Fruit fly (Drosophila melanogaster) whole organism, embryonic: Measurements from ENCODE around the gene ppk24.
A peak's percentile ranks its signal among the peaks of the same experiment; 100 is the strongest.

Source experiments
- Atf-2 ChIP-seq: fragments of 200-800 bp; sonication (Bioruptor generic); optimal IDR thresholded peaks from 2 replicates; lab custom pipeline; 2016; ENCODE audit warnings: missing biosample characterization, missing genetic modification characterization
- BtbVII ChIP-seq: fragments of 200-800 bp; sonication (Bioruptor generic); optimal IDR thresholded peaks from 3 replicates; lab custom pipeline; 2017; ENCODE audit warnings: missing biosample characterization, mild to moderate bottlenecking, missing genetic modification characterization
- Bteb2 ChIP-seq: fragments of 200-800 bp; sonication (Bioruptor generic); optimal IDR thresholded peaks from 2 replicates; lab custom pipeline; 2016; ENCODE audit warnings: missing biosample characterization, missing genetic modification characterization
- CG12155 ChIP-seq: fragments of 200-800 bp; sonication (Bioruptor generic); optimal IDR thresholded peaks from 3 replicates; lab custom pipeline; 2016; ENCODE audit warnings: missing biosample characterization, missing genetic modification characterization
- CG12391 ChIP-seq: fragments of 200-800 bp; sonication (Bioruptor generic); optimal IDR thresholded peaks from 3 replicates; lab custom pipeline; 2018; ENCODE audit warnings: missing biosample characterization, mild to moderate bottlenecking, missing genetic modification characterization, moderate library complexity
- CG12769 ChIP-seq: fragments of 200-800 bp; sonication (Bioruptor generic); optimal IDR thresholded peaks from 2 replicates; lab custom pipeline; 2019; ENCODE audit warnings: missing biosample characterization, mild to moderate bottlenecking, missing genetic modification characterization, moderate library complexity
- CG15479 ChIP-seq: fragments of 200-800 bp; sonication (Bioruptor generic); optimal IDR thresholded peaks from 3 replicates; lab custom pipeline; 2019; ENCODE audit warnings: missing biosample characterization, mild to moderate bottlenecking, missing genetic modification characterization, moderate library complexity
- CG15601 ChIP-seq: fragments of 200-800 bp; sonication (Bioruptor generic); optimal IDR thresholded peaks from 3 replicates; lab custom pipeline; 2019; ENCODE audit warnings: missing biosample characterization, mild to moderate bottlenecking, missing genetic modification characterization, moderate library complexity
- CG1792 ChIP-seq: fragments of 200-800 bp; sonication (Bioruptor generic); optimal IDR thresholded peaks from 2 replicates; lab custom pipeline; 2016; ENCODE audit warnings: missing biosample characterization, missing genetic modification characterization
- CG2116 ChIP-seq: fragments of 200-800 bp; sonication (Bioruptor generic); optimal IDR thresholded peaks from 3 replicates; lab custom pipeline; 2018; ENCODE audit warnings: missing biosample characterization, mild to moderate bottlenecking, missing genetic modification characterization
- CG2678 ChIP-seq: fragments of 200-800 bp; sonication (Bioruptor generic); optimal IDR thresholded peaks from 3 replicates; lab custom pipeline; 2019; ENCODE audit warnings: missing biosample characterization, mild to moderate bottlenecking, missing genetic modification characterization, moderate library complexity
- CG30020 ChIP-seq: fragments of 200-800 bp; optimal IDR thresholded peaks from 2 replicates; lab custom pipeline; 2019; ENCODE audit warnings: missing biosample characterization, mild to moderate bottlenecking, missing genetic modification characterization, moderate library complexity
- CG3281 ChIP-seq: fragments of 200-800 bp; sonication (Bioruptor generic); optimal IDR thresholded peaks from 3 replicates; lab custom pipeline; 2017; ENCODE audit warnings: missing biosample characterization, mild to moderate bottlenecking, missing genetic modification characterization
- CG4730 ChIP-seq: fragments of 200-800 bp; sonication (Bioruptor generic); IDR thresholded peaks from 2 replicates; pipeline ENCODE4 v1.3.6; 2022; ENCODE audit warnings: missing biosample characterization, missing genetic modification characterization
- CG6854 ChIP-seq: fragments of 200-800 bp; sonication (Bioruptor generic); optimal IDR thresholded peaks from 3 replicates; lab custom pipeline; 2017; ENCODE audit warnings: missing biosample characterization, mild to moderate bottlenecking, missing genetic modification characterization
- CG7987 ChIP-seq: fragments of 200-800 bp; sonication (Bioruptor generic); optimal IDR thresholded peaks from 2 replicates; lab custom pipeline; 2018; ENCODE audit warnings: missing biosample characterization, mild to moderate bottlenecking, missing genetic modification characterization, moderate library complexity
- CG8359 ChIP-seq: fragments of 200-800 bp; sonication (Bioruptor generic); optimal IDR thresholded peaks from 2 replicates; lab custom pipeline; 2017; ENCODE audit warnings: missing biosample characterization, mild to moderate bottlenecking, missing genetic modification characterization, borderline replicate concordance
- CG8924 ChIP-seq: fragments of 200-800 bp; optimal IDR thresholded peaks from 3 replicates; lab custom pipeline; 2019; ENCODE audit warnings: missing biosample characterization, mild to moderate bottlenecking, missing genetic modification characterization, moderate library complexity
- CoRest ChIP-seq: fragments of 200-800 bp; sonication (Bioruptor generic); optimal IDR thresholded peaks from 3 replicates; lab custom pipeline; 2018; ENCODE audit warnings: missing biosample characterization, mild to moderate bottlenecking, missing genetic modification characterization, moderate library complexity
- D ChIP-seq, 2 experiments: fragments of 200-800 bp in 1 of 2; fragments of >200 bp in 1 of 2; sonication (Bioruptor generic) in 1 of 2; optimal IDR thresholded peaks; 2 replicates in 1 of 2; 3 replicates in 1 of 2; lab custom pipeline; 2017; ENCODE audit warnings: mild to moderate bottlenecking in 1 of 2, missing biosample characterization in 1 of 2, missing genetic modification characterization in 1 of 2, missing genetic modification reagents in 1 of 2
- Dll ChIP-seq: fragments of 200-800 bp; sonication (Bioruptor generic); IDR thresholded peaks from 4 replicates; pipeline ENCODE4 v1.3.6; 2022; ENCODE audit warnings: missing biosample characterization, missing genetic modification characterization; ENCODE audit not compliant: partially characterized antibody
- Doc2 ChIP-seq: fragments of 200-800 bp; sonication (Bioruptor generic); IDR thresholded peaks from 2 replicates; pipeline ENCODE4 v1.3.6; 2022; ENCODE audit warnings: missing biosample characterization, missing genetic modification characterization
- Drgx ChIP-seq: fragments of 200-800 bp; sonication (Bioruptor generic); IDR thresholded peaks from 2 replicates; pipeline ENCODE4 v1.3.6; 2022; ENCODE audit warnings: missing biosample characterization, missing genetic modification characterization
- H15 ChIP-seq: fragments of 200-800 bp; sonication (Bioruptor generic); IDR thresholded peaks from 3 replicates; pipeline ENCODE4 v1.3.6; 2022; ENCODE audit warnings: missing biosample characterization, missing genetic modification characterization
- Hey ChIP-seq: fragments of 200-800 bp; sonication (Bioruptor generic); optimal IDR thresholded peaks from 3 replicates; lab custom pipeline; 2018; ENCODE audit warnings: missing biosample characterization, mild to moderate bottlenecking, missing genetic modification characterization
- Hr51 ChIP-seq, 2 experiments: fragments of 200-800 bp; sonication (Bioruptor generic); optimal IDR thresholded peaks; 2 replicates in 1 of 2; 3 replicates in 1 of 2; lab custom pipeline; 2016 to 2018; ENCODE audit warnings: missing biosample characterization in 2 of 2, missing genetic modification characterization in 2 of 2, mild to moderate bottlenecking in 1 of 2, moderate library complexity in 1 of 2
- Med ChIP-seq: fragments of 200-800 bp; sonication (Bioruptor generic); peaks from one replicate; lab custom pipeline; 2016; ENCODE audit warnings: missing biosample characterization, missing genetic modification characterization, mild to moderate bottlenecking, inconsistent platforms, moderate library complexity
- Nf-YB ChIP-seq: fragments of 200-800 bp; sonication (Bioruptor generic); optimal IDR thresholded peaks from 3 replicates; lab custom pipeline; 2019; ENCODE audit warnings: missing biosample characterization, mild to moderate bottlenecking, missing genetic modification characterization, moderate library complexity
- Sin3A ChIP-seq: fragments of >200 bp; optimal IDR thresholded peaks from 2 replicates; lab custom pipeline; 2018
- Sox100B ChIP-seq: fragments of 200-800 bp; sonication (Bioruptor generic); optimal IDR thresholded peaks from 3 replicates; lab custom pipeline; 2018; ENCODE audit warnings: missing biosample characterization, mild to moderate bottlenecking, missing genetic modification characterization
- bsh ChIP-seq, 2 experiments: fragments of 200-800 bp; sonication (Bioruptor generic); optimal IDR thresholded peaks; 2 replicates each; lab custom pipeline; 2017 to 2018; ENCODE audit warnings: mild to moderate bottlenecking in 2 of 2, missing biosample characterization in 2 of 2, missing genetic modification characterization in 2 of 2, moderate library complexity in 1 of 2
- cg ChIP-seq: fragments of 200-800 bp; sonication (Bioruptor generic); optimal IDR thresholded peaks from 3 replicates; lab custom pipeline; 2019; ENCODE audit warnings: missing biosample characterization, mild to moderate bottlenecking, missing genetic modification characterization, moderate library complexity
- chm ChIP-seq: fragments of 200-800 bp; sonication (Bioruptor generic); IDR thresholded peaks from 2 replicates; pipeline ENCODE4 v1.3.6; 2022; ENCODE audit warnings: missing biosample characterization, missing genetic modification characterization
- crol ChIP-seq: fragments of 200-800 bp; sonication (Bioruptor generic); IDR thresholded peaks from 2 replicates; pipeline ENCODE4 v1.3.6; 2022; ENCODE audit warnings: missing biosample characterization, missing genetic modification characterization
- cwo ChIP-seq: fragments of 200-800 bp; sonication (Bioruptor generic); optimal IDR thresholded peaks from 3 replicates; lab custom pipeline; 2017; ENCODE audit warnings: missing biosample characterization, missing genetic modification characterization, mild to moderate bottlenecking, moderate library complexity, missing genetic modification reagents
- ftz-f1 ChIP-seq: fragments of 200-800 bp; sonication (Bioruptor generic); optimal IDR thresholded peaks from 2 replicates; lab custom pipeline; 2016; ENCODE audit warnings: missing biosample characterization, missing genetic modification characterization
- gcm ChIP-seq: fragments of 200-800 bp; sonication (Bioruptor generic); optimal IDR thresholded peaks from 2 replicates; lab custom pipeline; 2019; ENCODE audit warnings: missing biosample characterization, mild to moderate bottlenecking, missing genetic modification characterization, moderate library complexity
- gsb-n ChIP-seq: fragments of 200-800 bp; sonication (Bioruptor generic); optimal IDR thresholded peaks from 3 replicates; lab custom pipeline; 2018; ENCODE audit warnings: missing biosample characterization, mild to moderate bottlenecking, missing genetic modification characterization
- nom ChIP-seq: fragments of 200-800 bp; sonication (Bioruptor generic); optimal IDR thresholded peaks from 2 replicates; lab custom pipeline; 2017; ENCODE audit warnings: missing biosample characterization, missing genetic modification characterization, mild to moderate bottlenecking, moderate library complexity, missing genetic modification reagents
- phol ChIP-seq: fragments of 200-800 bp; sonication (Bioruptor generic); optimal IDR thresholded peaks from 3 replicates; lab custom pipeline; 2018; ENCODE audit warnings: missing biosample characterization, mild to moderate bottlenecking, missing genetic modification characterization, moderate library complexity
- sqz ChIP-seq: fragments of 200-800 bp; sonication (Bioruptor generic); optimal IDR thresholded peaks from 3 replicates; lab custom pipeline; 2018; ENCODE audit warnings: missing biosample characterization, mild to moderate bottlenecking, missing genetic modification characterization
- sug ChIP-seq: fragments of 200-800 bp; optimal IDR thresholded peaks from 2 replicates; lab custom pipeline; 2019; ENCODE audit warnings: missing biosample characterization, mild to moderate bottlenecking, missing genetic modification characterization, moderate library complexity
- tio ChIP-seq: fragments of 200-800 bp; sonication (Bioruptor generic); optimal IDR thresholded peaks from 2 replicates; lab custom pipeline; 2017; ENCODE audit warnings: missing biosample characterization, missing genetic modification characterization, inconsistent platforms
- wek ChIP-seq: fragments of 200-800 bp; sonication (Bioruptor generic); optimal IDR thresholded peaks from 3 replicates; lab custom pipeline; 2018; ENCODE audit warnings: missing biosample characterization, mild to moderate bottlenecking, missing genetic modification characterization, moderate library complexity
- zf30C ChIP-seq: fragments of 200-800 bp; sonication (Bioruptor generic); optimal IDR thresholded peaks from 3 replicates; lab custom pipeline; 2018; ENCODE audit warnings: missing biosample characterization, mild to moderate bottlenecking, missing genetic modification characterization

The ppk24 gene

dm6 chr3R:31220456-31221336 lies 44.8 kb upstream of the ppk24 start, which contains the start of gene CG12054 (continued):
- TF ChIP-seq Drgx (no peak), phol (tag; lab: Kevin White, UChicago) (peak; percentile 2), H15 (GFP tag; lab: Robert Waterston, UW) (no peak), CG12391 (peak; percentile 3), CG1792 (GFP tag; lab: Kevin White, UChicago) (peak; percentile 14), CG4730 (GFP tag; lab: Robert Waterston, UW) (no peak), CG30020 (tag; lab: Kevin White, UChicago) (no peak), chm (GFP tag; lab: Robert Waterston, UW) (no peak), CG3281 (no peak), CG15479 (GFP tag; lab: Kevin White, UChicago) (peak; percentile 93), CG2116 (peak; percentile 20), Sox100B (GFP tag; lab: Kevin White, UChicago) (no peak), tio (GFP tag; lab: Kevin White, UChicago) (no peak), Doc2 (GFP tag; lab: Robert Waterston, UW) (no peak), Atf-2 (no peak), CG8924 (no peak), Sin3A (peak; percentile 73), CoRest (tag; lab: Kevin White, UChicago) (no peak), Dll (GFP tag; lab: Robert Waterston, UW) (no peak), Hr51 (GFP tag; optimal IDR thresholded peaks at IDR 0.05; lab: Kevin White, UChicago) (peak in 1 of 2 experiments; percentile 22)

dm6 chr3R:31221337-31222047 lies 44.0 kb upstream of the ppk24 start:
- TF ChIP-seq wek (GFP tag; lab: Kevin White, UChicago) (peak; percentile 20), sug (tag; lab: Kevin White, UChicago) (peak; percentile 5), CG8359 (no peak), gsb-n (tag; lab: Kevin White, UChicago) (no peak), CG7987 (peak; percentile 89), sqz (peak; percentile 65), cwo (peak; percentile 73), Nf-YB (GFP tag; lab: Kevin White, UChicago) (peak; percentile 32), zf30C (peak; percentile 83), cg (peak; percentile 95), Med (GFP tag; lab: Kevin White, UChicago) (peak; percentile 48), CG6854 (GFP tag; lab: Kevin White, UChicago) (peak; percentile 7), crol (GFP tag; lab: Robert Waterston, UW) (no peak), D (optimal IDR thresholded peaks at IDR 0.05; lab: Kevin White, UChicago) (peak; percentile 80), D (GFP tag; optimal IDR thresholded peaks at IDR 0.05; lab: Kevin White, UChicago) (no peak), Bteb2 (GFP tag; lab: Kevin White, UChicago) (no peak), gcm (peak; percentile 1), CG12155 (GFP tag; lab: Kevin White, UChicago) (peak; percentile 88), Hey (tag; lab: Kevin White, UChicago) (no peak), nom (GFP tag; lab: Kevin White, UChicago) (peak; percentile 91), bsh (GFP tag; optimal IDR thresholded peaks at IDR 0.05; lab: Kevin White, UChicago) (peak in 1 of 2 experiments; percentile 82), CG12769 (peak; percentile 26), CG15479 (GFP tag; lab: Kevin White, UChicago) (peak; percentile 43), BtbVII (GFP tag; lab: Kevin White, UChicago) (peak; percentile 8), CG15601 (no peak), ftz-f1 (GFP tag; lab: Kevin White, UChicago) (peak; percentile 38), CG2678 (peak; percentile 4)
